Fruit fly (Drosophila melanogaster) whole organism, embryonic: ENCODE measurements around the gene Acp63F.

Source experiments
- ATbp ChIP-seq: fragments of 200-800 bp; sonication (Bioruptor generic); optimal IDR thresholded peaks from 2 replicates; lab custom pipeline; 2017; ENCODE audit warnings: missing biosample characterization, mild to moderate bottlenecking, missing genetic modification characterization, missing genetic modification reagents
- Atf6 ChIP-seq: fragments of 200-800 bp; sonication (Bioruptor generic); IDR thresholded peaks from 2 replicates; pipeline ENCODE4 v1.3.6; 2022; ENCODE audit warnings: missing biosample characterization, missing genetic modification characterization
- B-H2 ChIP-seq: fragments of 200-800 bp; sonication (Bioruptor generic); optimal IDR thresholded peaks from 2 replicates; lab custom pipeline; 2018; ENCODE audit warnings: missing biosample characterization, mild to moderate bottlenecking, missing genetic modification characterization
- BEAF-32 ChIP-seq: fragments of 200-800 bp; sonication (Bioruptor generic); optimal IDR thresholded peaks from 3 replicates; lab custom pipeline; 2017; ENCODE audit warnings: missing biosample characterization, missing genetic modification characterization, mild to moderate bottlenecking, moderate library complexity, missing genetic modification reagents
- CG10959 ChIP-seq: fragments of 200-800 bp; sonication (Bioruptor generic); IDR thresholded peaks from 2 replicates; pipeline ENCODE4 v1.3.6; 2022; ENCODE audit warnings: missing biosample characterization, missing genetic modification characterization
- CG11398 ChIP-seq: fragments of 200-800 bp; sonication (Bioruptor generic); optimal IDR thresholded peaks from 2 replicates; lab custom pipeline; 2016; ENCODE audit warnings: missing biosample characterization, missing genetic modification characterization
- CG11504 ChIP-seq: fragments of 200-800 bp; sonication (Bioruptor generic); optimal IDR thresholded peaks from 3 replicates; lab custom pipeline; 2019; ENCODE audit warnings: missing biosample characterization, mild to moderate bottlenecking, missing genetic modification characterization, moderate library complexity
- CG12299 ChIP-seq: fragments of 200-800 bp; sonication (Bioruptor generic); optimal IDR thresholded peaks from 2 replicates; lab custom pipeline; 2018; ENCODE audit warnings: missing biosample characterization, mild to moderate bottlenecking, missing genetic modification characterization
- CG12391 ChIP-seq: fragments of 200-800 bp; sonication (Bioruptor generic); optimal IDR thresholded peaks from 3 replicates; lab custom pipeline; 2018; ENCODE audit warnings: missing biosample characterization, mild to moderate bottlenecking, missing genetic modification characterization, moderate library complexity
- CG12744 ChIP-seq: fragments of 200-800 bp; sonication (Bioruptor generic); optimal IDR thresholded peaks from 2 replicates; lab custom pipeline; 2016; ENCODE audit warnings: missing biosample characterization, missing genetic modification characterization
- CG14860 ChIP-seq: fragments of 200-800 bp; sonication (Bioruptor generic); IDR thresholded peaks from 3 replicates; pipeline ENCODE4 v1.3.6; 2022; ENCODE audit warnings: missing biosample characterization, missing genetic modification characterization; ENCODE audit not compliant: partially characterized antibody
- CG15073 ChIP-seq: fragments of 200-800 bp; sonication (Bioruptor generic); optimal IDR thresholded peaks from 2 replicates; lab custom pipeline; 2016; ENCODE audit warnings: missing biosample characterization, missing genetic modification characterization
- CG34422 ChIP-seq: fragments of 200-800 bp; sonication (Bioruptor generic); IDR thresholded peaks from 3 replicates; pipeline ENCODE4 v1.3.6; 2022; ENCODE audit warnings: missing biosample characterization, missing genetic modification characterization
- CG42726 ChIP-seq: fragments of 200-800 bp; sonication (Bioruptor generic); IDR thresholded peaks from 2 replicates; pipeline ENCODE4 v1.3.6; 2022; ENCODE audit warnings: missing biosample characterization, missing genetic modification characterization; ENCODE audit not compliant: partially characterized antibody
- CG4730 ChIP-seq: fragments of 200-800 bp; sonication (Bioruptor generic); IDR thresholded peaks from 2 replicates; pipeline ENCODE4 v1.3.6; 2022; ENCODE audit warnings: missing biosample characterization, missing genetic modification characterization
- CG9876 ChIP-seq: fragments of 200-800 bp; sonication (Bioruptor generic); optimal IDR thresholded peaks from 2 replicates; lab custom pipeline; 2016; ENCODE audit warnings: missing biosample characterization, missing genetic modification characterization
- CTCF ChIP-seq: fragments of 200-800 bp; sonication (Bioruptor generic); optimal IDR thresholded peaks from 2 replicates; lab custom pipeline; 2017; ENCODE audit warnings: missing biosample characterization, mild to moderate bottlenecking, missing genetic modification characterization, moderate library complexity
- CoRest ChIP-seq: fragments of 200-800 bp; sonication (Bioruptor generic); optimal IDR thresholded peaks from 3 replicates; lab custom pipeline; 2018; ENCODE audit warnings: missing biosample characterization, mild to moderate bottlenecking, missing genetic modification characterization, moderate library complexity
- D19A ChIP-seq: fragments of 200-800 bp; optimal IDR thresholded peaks from 3 replicates; lab custom pipeline; 2019; ENCODE audit warnings: missing biosample characterization, mild to moderate bottlenecking, missing genetic modification characterization, moderate library complexity
- Dp ChIP-seq: fragments of 200-800 bp; sonication (Bioruptor generic); optimal IDR thresholded peaks from 2 replicates; lab custom pipeline; 2018; ENCODE audit warnings: missing biosample characterization, mild to moderate bottlenecking, missing genetic modification characterization, moderate library complexity
- E2f1 ChIP-seq: fragments of 200-800 bp; sonication (Bioruptor generic); IDR thresholded peaks from 2 replicates; pipeline ENCODE4 v1.3.6; 2022; ENCODE audit warnings: missing biosample characterization, missing genetic modification characterization
- Hmx ChIP-seq: fragments of 200-800 bp; sonication (Bioruptor generic); optimal IDR thresholded peaks from 2 replicates; lab custom pipeline; 2016; ENCODE audit warnings: missing biosample characterization, missing genetic modification characterization
- Med ChIP-seq: fragments of 200-800 bp; sonication (Bioruptor generic); peaks from one replicate; lab custom pipeline; 2016; ENCODE audit warnings: missing biosample characterization, missing genetic modification characterization, mild to moderate bottlenecking, inconsistent platforms, moderate library complexity
- NFAT ChIP-seq: fragments of 200-800 bp; sonication (Bioruptor generic); IDR thresholded peaks from 2 replicates; pipeline ENCODE4 v1.3.6; 2022; ENCODE audit warnings: missing biosample characterization, missing genetic modification characterization
- NK7.1 ChIP-seq: fragments of 200-800 bp; sonication (Bioruptor generic); optimal IDR thresholded peaks from 3 replicates; lab custom pipeline; 2016; ENCODE audit warnings: missing biosample characterization, missing genetic modification characterization
- Ptx1 ChIP-seq: fragments of 200-800 bp; sonication (Bioruptor generic); IDR thresholded peaks from 2 replicates; pipeline ENCODE4 v1.3.6; 2022; ENCODE audit warnings: missing biosample characterization, missing genetic modification characterization
- Rx ChIP-seq: fragments of 200-800 bp; sonication (Bioruptor generic); IDR thresholded peaks from 2 replicates; pipeline ENCODE4 v1.3.6; 2022; ENCODE audit warnings: missing biosample characterization, missing genetic modification characterization
- bab2 ChIP-seq: fragments of 200-800 bp; sonication (Bioruptor generic); optimal IDR thresholded peaks from 2 replicates; lab custom pipeline; 2016; ENCODE audit warnings: missing biosample characterization, missing genetic modification characterization
- bsh ChIP-seq, 2 experiments: fragments of 200-800 bp; sonication (Bioruptor generic); optimal IDR thresholded peaks; 2 replicates each; lab custom pipeline; 2017 to 2018; ENCODE audit warnings: mild to moderate bottlenecking in 2 of 2, missing biosample characterization in 2 of 2, missing genetic modification characterization in 2 of 2, moderate library complexity in 1 of 2
- cg ChIP-seq: fragments of 200-800 bp; sonication (Bioruptor generic); optimal IDR thresholded peaks from 3 replicates; lab custom pipeline; 2019; ENCODE audit warnings: missing biosample characterization, mild to moderate bottlenecking, missing genetic modification characterization, moderate library complexity
- chm ChIP-seq: fragments of 200-800 bp; sonication (Bioruptor generic); IDR thresholded peaks from 2 replicates; pipeline ENCODE4 v1.3.6; 2022; ENCODE audit warnings: missing biosample characterization, missing genetic modification characterization
- corto ChIP-seq: fragments of 200-800 bp; sonication (Bioruptor generic); optimal IDR thresholded peaks from 2 replicates; lab custom pipeline; 2016; ENCODE audit warnings: missing biosample characterization, mild to moderate bottlenecking, missing genetic modification characterization, moderate library complexity
- crp ChIP-seq, 2 experiments: fragments of 200-800 bp; sonication (Bioruptor generic); optimal IDR thresholded peaks; 2 replicates in 1 of 2; 3 replicates in 1 of 2; lab custom pipeline; 2017; ENCODE audit warnings: missing biosample characterization in 2 of 2, missing genetic modification characterization in 2 of 2, mild to moderate bottlenecking in 1 of 2, moderate library complexity in 1 of 2
- cwo ChIP-seq: fragments of 200-800 bp; sonication (Bioruptor generic); optimal IDR thresholded peaks from 3 replicates; lab custom pipeline; 2017; ENCODE audit warnings: missing biosample characterization, missing genetic modification characterization, mild to moderate bottlenecking, moderate library complexity, missing genetic modification reagents
- fd96Cb ChIP-seq: fragments of 200-800 bp; sonication (Bioruptor generic); optimal IDR thresholded peaks from 2 replicates; lab custom pipeline; 2018; ENCODE audit warnings: missing biosample characterization, mild to moderate bottlenecking, missing genetic modification characterization, moderate library complexity
- gro ChIP-seq: fragments of 200-800 bp; sonication (Bioruptor generic); optimal IDR thresholded peaks from 2 replicates; lab custom pipeline; 2016; ENCODE audit warnings: missing biosample characterization, missing genetic modification characterization
- lola ChIP-seq, 3 experiments: fragments of >200 bp in 2 of 3; fragments of 200-800 bp in 1 of 3; sonication (Bioruptor generic) in 1 of 3; optimal IDR thresholded peaks; 2 replicates each; lab custom pipeline; 2017 to 2019; ENCODE audit warnings: missing biosample characterization in 3 of 3, missing genetic modification characterization in 3 of 3, mild to moderate bottlenecking in 1 of 3, moderate library complexity in 1 of 3
- nmo ChIP-seq: fragments of 200-800 bp; sonication (Bioruptor generic); optimal IDR thresholded peaks from 2 replicates; lab custom pipeline; 2018; ENCODE audit warnings: missing biosample characterization, mild to moderate bottlenecking, missing genetic modification characterization, moderate library complexity
- onecut ChIP-seq: fragments of 200-800 bp; sonication (Bioruptor generic); IDR thresholded peaks from 2 replicates; pipeline ENCODE4 v1.3.6; 2022; ENCODE audit warnings: missing biosample characterization, missing genetic modification characterization
- pum ChIP-seq: fragments of 200-800 bp; sonication (Bioruptor generic); optimal IDR thresholded peaks from 2 replicates; lab custom pipeline; 2016; ENCODE audit warnings: missing biosample characterization, missing genetic modification characterization
- ranshi ChIP-seq: fragments of 200-800 bp; sonication (Bioruptor generic); IDR thresholded peaks from 2 replicates; pipeline ENCODE4 v1.3.6; 2022; ENCODE audit warnings: missing biosample characterization, missing genetic modification characterization
- row ChIP-seq: fragments of 200-800 bp; sonication (Bioruptor generic); IDR thresholded peaks from 3 replicates; pipeline ENCODE4 v1.3.6; 2022; ENCODE audit warnings: missing biosample characterization, missing genetic modification characterization
- sd ChIP-seq: fragments of 200-800 bp; sonication (Bioruptor generic); optimal IDR thresholded peaks from 3 replicates; lab custom pipeline; 2018; ENCODE audit warnings: missing biosample characterization, mild to moderate bottlenecking, missing genetic modification characterization, moderate library complexity
- sens ChIP-seq: fragments of 200-800 bp; sonication (Bioruptor generic); peaks from one replicate; lab custom pipeline; 2016; ENCODE audit warnings: missing biosample characterization, missing genetic modification characterization
- sima ChIP-seq: fragments of 200-800 bp; sonication (Bioruptor generic); optimal IDR thresholded peaks from 2 replicates; lab custom pipeline; 2016; ENCODE audit warnings: missing biosample characterization, missing genetic modification characterization
- slbo ChIP-seq: fragments of 200-800 bp; sonication (Bioruptor generic); IDR thresholded peaks from 2 replicates; pipeline ENCODE4 v1.3.6; 2022; ENCODE audit warnings: missing biosample characterization, missing genetic modification characterization
- so ChIP-seq: fragments of 200-800 bp; sonication (Bioruptor generic); IDR thresholded peaks from 3 replicates; pipeline ENCODE4 v1.3.6; 2022; ENCODE audit warnings: missing biosample characterization, missing genetic modification characterization
- tio ChIP-seq: fragments of 200-800 bp; sonication (Bioruptor generic); optimal IDR thresholded peaks from 2 replicates; lab custom pipeline; 2017; ENCODE audit warnings: missing biosample characterization, missing genetic modification characterization, inconsistent platforms
- unc-4 ChIP-seq: fragments of 200-800 bp; sonication (Bioruptor generic); IDR thresholded peaks from 2 replicates; pipeline ENCODE4 v1.3.6; 2022; ENCODE audit warnings: missing biosample characterization, missing genetic modification characterization; ENCODE audit not compliant: partially characterized antibody
- zen ChIP-seq: fragments of 200-800 bp; sonication (Bioruptor generic); optimal IDR thresholded peaks from 3 replicates; lab custom pipeline; 2018; ENCODE audit warnings: missing biosample characterization, mild to moderate bottlenecking, missing genetic modification characterization, moderate library complexity
- zfh2 ChIP-seq: fragments of 200-800 bp; sonication (Bioruptor generic); optimal IDR thresholded peaks from 2 replicates; lab custom pipeline; 2016; ENCODE audit warnings: missing biosample characterization, missing genetic modification characterization

Acp63F gene

DNA sequence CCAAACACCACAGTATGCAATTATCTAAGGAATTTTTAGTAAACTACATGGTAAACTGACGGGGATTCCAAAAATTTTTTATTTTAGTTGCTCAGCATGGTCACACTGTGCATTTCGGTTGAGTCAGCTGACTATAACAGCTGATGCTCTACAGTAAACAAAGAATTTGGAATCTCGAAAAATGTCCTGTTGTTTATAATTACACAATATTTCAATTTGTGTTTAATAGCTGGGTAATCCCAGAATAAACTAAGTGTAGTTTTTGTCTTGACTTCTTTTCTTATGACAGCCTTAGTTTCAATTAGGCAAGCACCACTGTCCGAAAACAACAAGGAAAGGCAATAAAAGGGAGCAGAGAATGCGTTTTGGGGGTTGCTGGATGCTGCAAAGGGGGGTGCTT lies 30.5 kb downstream of the Acp63F start (continued):
- no peak for TF ChIP-seq lola (GFP tag; optimal IDR thresholded peaks at IDR 0.05; lab: Kevin White, UChicago)
- peak; percentile 7 for TF ChIP-seq pum (GFP tag; lab: Kevin White, UChicago)
- TF ChIP-seq CG4730: 0 out of 2 replicates have a peak, but pooled peaks have one; percentile 36
- peak; percentile 28; the same call in 1 of the 2 replicates for TF ChIP-seq ranshi (GFP tag; lab: Robert Waterston, UW)
- no peak for TF ChIP-seq ATbp
- no peak for TF ChIP-seq CG42726 (GFP tag; lab: Robert Waterston, UW)
- no peak for TF ChIP-seq B-H2 (GFP tag; lab: Kevin White, UChicago)
- no peak for TF ChIP-seq D19A (tag; lab: Kevin White, UChicago)
- TF ChIP-seq CG10959: no peak
- TF ChIP-seq Dp (GFP tag; lab: Kevin White, UChicago): no peak
- no peak for TF ChIP-seq Atf6 (GFP tag; lab: Robert Waterston, UW)
- peak; percentile 28; the same call in 1 of the 3 replicates for TF ChIP-seq CG34422
- no peak for TF ChIP-seq NFAT (GFP tag; lab: Robert Waterston, UW)
- TF ChIP-seq Med (GFP tag; lab: Kevin White, UChicago): peak; percentile 78
- TF ChIP-seq CG12299 (tag; lab: Kevin White, UChicago): no peak
- TF ChIP-seq sens (GFP tag; lab: Kevin White, UChicago): peak; percentile 10
- no peak for TF ChIP-seq Rx
- TF ChIP-seq NK7.1 (GFP tag; lab: Kevin White, UChicago): no peak
- no peak for TF ChIP-seq gro (GFP tag; lab: Kevin White, UChicago)
- peak; percentile 27 for TF ChIP-seq fd96Cb (tag; lab: Kevin White, UChicago)
- no peak for TF ChIP-seq CTCF (GFP tag; lab: Kevin White, UChicago)
- TF ChIP-seq tio (GFP tag; lab: Kevin White, UChicago): no peak
- TF ChIP-seq CG11398: no peak
- TF ChIP-seq CG12744: no peak
- peak; percentile 53; the same call in 2 of the 3 replicates for TF ChIP-seq row
- no peak for TF ChIP-seq cwo
- TF ChIP-seq sd: no peak
- no peak for TF ChIP-seq so (GFP tag; lab: Robert Waterston, UW)
- peak; percentile 53; the same call in 1 of the 2 replicates for TF ChIP-seq slbo
- TF ChIP-seq CG11504: peak; percentile 30
- no peak for TF ChIP-seq zfh2 (GFP tag; lab: Kevin White, UChicago)
- peak; percentile 60 for TF ChIP-seq Ptx1 (GFP tag; lab: Robert Waterston, UW)
- TF ChIP-seq CG12391 (tag; lab: Kevin White, UChicago): peak; percentile 18
- TF ChIP-seq Hmx (GFP tag; lab: Kevin White, UChicago): no peak
- no peak for TF ChIP-seq BEAF-32
- no peak for TF ChIP-seq sima (GFP tag; lab: Kevin White, UChicago)
- TF ChIP-seq crp (GFP tag; optimal IDR thresholded peaks at IDR 0.05; lab: Kevin White, UChicago): peak in 1 of 2 experiments; percentile 74
- TF ChIP-seq chm (GFP tag; lab: Robert Waterston, UW): peak; percentile 10; the same call in 1 of the 2 replicates
- no peak for TF ChIP-seq CG9876 (GFP tag; lab: Kevin White, UChicago)
- TF ChIP-seq corto: no peak
- peak in 1 of 2 experiments; percentile 54 for TF ChIP-seq bsh (GFP tag; optimal IDR thresholded peaks at IDR 0.05; lab: Kevin White, UChicago)
- no peak for TF ChIP-seq zen (tag; lab: Kevin White, UChicago)
- TF ChIP-seq CoRest (tag; lab: Kevin White, UChicago): no peak
- TF ChIP-seq unc-4 (GFP tag; lab: Robert Waterston, UW): no peak
- no peak for TF ChIP-seq CG14860 (GFP tag; lab: Robert Waterston, UW)
- TF ChIP-seq bab2 (GFP tag; lab: Kevin White, UChicago): peak; percentile 6
- no peak for TF ChIP-seq cg (GFP tag; lab: Kevin White, UChicago)
- TF ChIP-seq CG15073 (GFP tag; lab: Kevin White, UChicago): no peak
- peak; percentile 16 for TF ChIP-seq nmo (GFP tag; lab: Kevin White, UChicago)
- TF ChIP-seq E2f1 (GFP tag; lab: Robert Waterston, UW): peak; percentile 61
- peak; percentile 40 for TF ChIP-seq onecut (GFP tag; lab: Robert Waterston, UW)
